Worm (Caenorhabditis elegans): ENCODE data around the gene kin-19.

Gene kin-19

ce11 chrIII:4060856-4061383 is 25.5 kb downstream of the kin-19 start:
- TF ChIP-seq set-16 (GFP tag; IDR thresholded peaks at IDR 0.05) (peak; percentile 52), lim-7 (GFP tag; IDR thresholded peaks at IDR 0.05) (peak; percentile 61; the same call in 1 of the 2 replicates), dmd-8 (GFP tag; IDR thresholded peaks at IDR 0.05) (0 out of 2 replicates have a peak, but pooled peaks have one; percentile 63), egl-43 (GFP tag; IDR thresholded peaks at IDR 0.05) (0 out of 2 replicates have a peak, but pooled peaks have one; percentile 34), Y48G9A.11 (GFP tag; IDR thresholded peaks at IDR 0.05) (peak; percentile 40; the same call in 1 of the 2 replicates), lin-38 (GFP tag; IDR thresholded peaks at IDR 0.05) (peak; percentile 39)

- TF ChIP-seq madf-9 (GFP tag; conservative IDR thresholded peaks at IDR 0.05) (no peak), attf-4 (tag; optimal IDR thresholded peaks at IDR 0.05) (no peak), aha-1 (tag) (no peak), lim-7 (GFP tag; IDR thresholded peaks at IDR 0.05) (no peak), ztf-7 (tag; optimal IDR thresholded peaks at IDR 0.05) (no peak), duxl-1 (tag; optimal IDR thresholded peaks at IDR 0.05; ENCODE audit: poor library complexity) (no peak), vab-7 (GFP tag; IDR thresholded peaks at IDR 0.05) (no peak), ceh-44 (GFP tag; IDR thresholded peaks at IDR 0.05) (no peak), F37D6.2 (tag; optimal IDR thresholded peaks at IDR 0.05) (no peak), F44E2.7 (GFP tag; IDR thresholded peaks at IDR 0.05) (no peak), lin-1 (GFP tag; IDR thresholded peaks at IDR 0.05) (no peak), unc-39 (tag; optimal IDR thresholded peaks at IDR 0.05) (no peak), dpl-1 (GFP tag; optimal IDR thresholded peaks at IDR 0.05) (no peak), ama-1 (optimal IDR thresholded peaks at IDR 0.05) (no peak), ceh-82 (tag; optimal IDR thresholded peaks at IDR 0.05) (no peak), zip-11 (GFP tag; IDR thresholded peaks at IDR 0.05) (no peak), ztf-11 (tag; optimal IDR thresholded peaks at IDR 0.05) (no peak), rbr-2 (tag; optimal IDR thresholded peaks at IDR 0.05) (no peak), ctbp-1 (GFP tag; IDR thresholded peaks at IDR 0.05) (no peak), saeg-2 (GFP tag; IDR thresholded peaks at IDR 0.05) (no peak)
These were observed 26.4 kb downstream of the kin-19 start, which contains the start of gene his-70 for ce11 chrIII:4060019-4060418. Gene his-70, minus strand, starts transcription at chrIII:4060119.

- TF ChIP-seq madf-9 (GFP tag; conservative IDR thresholded peaks at IDR 0.05) (0 out of 2 replicates have a peak, but pooled peaks have one; percentile 17), nhr-6 (tag; optimal IDR thresholded peaks at IDR 0.05) (no peak), nhr-76 (tag; optimal IDR thresholded peaks at IDR 0.05) (no peak), spr-1 (tag; optimal IDR thresholded peaks at IDR 0.05) (no peak), F10B5.3 (tag; optimal IDR thresholded peaks at IDR 0.05) (no peak), R02D3.7 (tag; optimal IDR thresholded peaks at IDR 0.05) (no peak)
These were observed 27.8 kb downstream of the kin-19 start, which contains the start of gene his-69 for ce11 chrIII:4058643-4059042. Gene his-69, minus strand, starts transcription at chrIII:4058743.

- TF ChIP-seq ZK337.2 (GFP tag; IDR thresholded peaks at IDR 0.05) (no peak), jun-1 (tag; optimal IDR thresholded peaks at IDR 0.05) (no peak), nhr-6 (tag; optimal IDR thresholded peaks at IDR 0.05) (peak; percentile 26), zfp-2 (tag; optimal IDR thresholded peaks at IDR 0.05) (no peak), D1046.2 (GFP tag; IDR thresholded peaks at IDR 0.05) (no peak), fkh-10 (GFP tag; optimal IDR thresholded peaks at IDR 0.05) (no peak), zip-2 (tag; optimal IDR thresholded peaks at IDR 0.05) (no peak), nhr-11 (tag; optimal IDR thresholded peaks at IDR 0.05) (no peak), lin-15B (tag; optimal IDR thresholded peaks at IDR 0.05) (no peak), hlh-30 (tag; optimal IDR thresholded peaks at IDR 0.05; ENCODE audit: insufficient read depth) (no peak), nhr-48 (tag; optimal IDR thresholded peaks at IDR 0.05) (no peak), ztf-11 (tag; optimal IDR thresholded peaks at IDR 0.05) (no peak), nhr-102 (tag; optimal IDR thresholded peaks at IDR 0.05) (no peak), spr-1 (tag; optimal IDR thresholded peaks at IDR 0.05) (no peak), php-3 (GFP tag; IDR thresholded peaks at IDR 0.05) (no peak), mxl-3 (GFP tag; optimal IDR thresholded peaks at IDR 0.05) (no peak), ZK546.5 (tag; optimal IDR thresholded peaks at IDR 0.05) (no peak), daf-16 (GFP tag; optimal IDR thresholded peaks at IDR 0.05) (no peak), daf-16 (tag; optimal IDR thresholded peaks at IDR 0.05) (no peak), aha-1 (tag) (no peak), zip-11 (GFP tag; IDR thresholded peaks at IDR 0.05) (no peak), lsy-2 (tag; optimal IDR thresholded peaks at IDR 0.05) (peak in 1 of 2 experiments; percentile 53), lin-38 (GFP tag; IDR thresholded peaks at IDR 0.05) (peak; percentile 88), nhr-10 (tag; optimal IDR thresholded peaks at IDR 0.05) (no peak)
These were observed 28.5 kb downstream of the kin-19 start, which contains the start of gene rcq-5 for ce11 chrIII:4057894-4058293. Gene rcq-5, minus strand, starts transcription at chrIII:4057976.

All from whole organism, L4 larva.